Fruit fly (Drosophila melanogaster) whole organism, embryonic: Measurements from ENCODE around the gene CG46427.

Experiments used
- B-H1 ChIP-seq: fragments of 200-800 bp; sonication (Bioruptor generic); IDR thresholded peaks from 3 replicates; pipeline ENCODE4 v1.3.6; 2022; ENCODE audit warnings: missing biosample characterization, missing genetic modification characterization
- Bgb ChIP-seq: fragments of 200-800 bp; sonication (Bioruptor generic); IDR thresholded peaks from 2 replicates; pipeline ENCODE4 v1.3.6; 2022; ENCODE audit warnings: missing biosample characterization, missing genetic modification characterization; ENCODE audit not compliant: partially characterized antibody
- Bteb2 ChIP-seq: fragments of 200-800 bp; sonication (Bioruptor generic); optimal IDR thresholded peaks from 2 replicates; lab custom pipeline; 2016; ENCODE audit warnings: missing biosample characterization, missing genetic modification characterization
- CG10267 ChIP-seq: fragments of 200-800 bp; sonication (Bioruptor generic); optimal IDR thresholded peaks from 2 replicates; lab custom pipeline; 2018; ENCODE audit warnings: missing biosample characterization, mild to moderate bottlenecking, missing genetic modification characterization, moderate library complexity
- CG12391 ChIP-seq: fragments of 200-800 bp; sonication (Bioruptor generic); optimal IDR thresholded peaks from 3 replicates; lab custom pipeline; 2018; ENCODE audit warnings: missing biosample characterization, mild to moderate bottlenecking, missing genetic modification characterization, moderate library complexity
- CG12744 ChIP-seq: fragments of 200-800 bp; sonication (Bioruptor generic); optimal IDR thresholded peaks from 2 replicates; lab custom pipeline; 2016; ENCODE audit warnings: missing biosample characterization, missing genetic modification characterization
- CG12769 ChIP-seq: fragments of 200-800 bp; sonication (Bioruptor generic); optimal IDR thresholded peaks from 2 replicates; lab custom pipeline; 2019; ENCODE audit warnings: missing biosample characterization, mild to moderate bottlenecking, missing genetic modification characterization, moderate library complexity
- CG13624 ChIP-seq: fragments of 200-800 bp; sonication (Bioruptor generic); optimal IDR thresholded peaks from 2 replicates; lab custom pipeline; 2016; ENCODE audit warnings: missing biosample characterization, missing genetic modification characterization
- CG14965 ChIP-seq: fragments of 200-800 bp; sonication (Bioruptor generic); optimal IDR thresholded peaks from 2 replicates; lab custom pipeline; 2016; ENCODE audit warnings: missing biosample characterization, missing genetic modification characterization, borderline replicate concordance
- CG15696 ChIP-seq: fragments of 200-800 bp; sonication (Bioruptor generic); optimal IDR thresholded peaks from 2 replicates; lab custom pipeline; 2019; ENCODE audit warnings: missing biosample characterization, mild to moderate bottlenecking, missing genetic modification characterization, moderate library complexity
- CG17829 ChIP-seq: fragments of 200-800 bp; optimal IDR thresholded peaks from 2 replicates; lab custom pipeline; 2019; ENCODE audit warnings: missing biosample characterization, mild to moderate bottlenecking, missing genetic modification characterization, moderate library complexity
- CG2875 ChIP-seq: fragments of 200-800 bp; sonication (Bioruptor generic); optimal IDR thresholded peaks from 2 replicates; lab custom pipeline; 2017; ENCODE audit warnings: missing biosample characterization, mild to moderate bottlenecking, missing genetic modification characterization, missing genetic modification reagents
- CG30431 ChIP-seq: fragments of 200-800 bp; sonication (Bioruptor generic); optimal IDR thresholded peaks from 2 replicates; lab custom pipeline; 2017; ENCODE audit warnings: missing biosample characterization, missing genetic modification characterization
- CG31388 ChIP-seq: fragments of 200-800 bp; sonication (Bioruptor generic); optimal IDR thresholded peaks from 2 replicates; lab custom pipeline; 2016; ENCODE audit warnings: missing biosample characterization, missing genetic modification characterization
- CG33213 ChIP-seq: fragments of 200-800 bp; sonication (Bioruptor generic); optimal IDR thresholded peaks from 3 replicates; lab custom pipeline; 2016; ENCODE audit warnings: missing biosample characterization, missing genetic modification characterization
- CG4424 ChIP-seq: fragments of 200-800 bp; sonication (Bioruptor generic); optimal IDR thresholded peaks from 3 replicates; lab custom pipeline; 2016; ENCODE audit warnings: missing biosample characterization, missing genetic modification characterization
- CG6175 ChIP-seq: fragments of 200-800 bp; sonication (Bioruptor generic); IDR thresholded peaks from 3 replicates; pipeline ENCODE4 v1.3.6; 2022; ENCODE audit warnings: missing biosample characterization, missing genetic modification characterization
- CG6791 ChIP-seq: fragments of 200-800 bp; sonication (Bioruptor generic); IDR thresholded peaks from 3 replicates; pipeline ENCODE4 v1.3.6; 2022; ENCODE audit warnings: missing biosample characterization, missing genetic modification characterization; ENCODE audit not compliant: partially characterized antibody
- CG7745 ChIP-seq: fragments of 200-800 bp; sonication (Bioruptor generic); optimal IDR thresholded peaks from 2 replicates; lab custom pipeline; 2018; ENCODE audit warnings: missing biosample characterization, mild to moderate bottlenecking, missing genetic modification characterization, moderate library complexity
- CG8281 ChIP-seq: fragments of 200-800 bp; sonication (Bioruptor generic); optimal IDR thresholded peaks from 2 replicates; lab custom pipeline; 2018; ENCODE audit warnings: missing biosample characterization, mild to moderate bottlenecking, missing genetic modification characterization, moderate library complexity
- CG9609 ChIP-seq: fragments of 200-800 bp; sonication (Bioruptor generic); optimal IDR thresholded peaks from 3 replicates; lab custom pipeline; 2016; ENCODE audit warnings: missing biosample characterization, missing genetic modification characterization
- CHES-1-like ChIP-seq: fragments of 200-800 bp; sonication (Bioruptor generic); optimal IDR thresholded peaks from 2 replicates; lab custom pipeline; 2016; ENCODE audit warnings: missing biosample characterization, missing genetic modification characterization
- Deaf1 ChIP-seq: fragments of 200-800 bp; optimal IDR thresholded peaks from 3 replicates; lab custom pipeline; 2019; ENCODE audit warnings: missing biosample characterization, mild to moderate bottlenecking, missing genetic modification characterization, moderate library complexity
- Eip74EF ChIP-seq, 2 experiments: fragments of 200-800 bp in 1 of 2; fragments of >200 bp in 1 of 2; sonication (Bioruptor generic) in 1 of 2; optimal IDR thresholded peaks; 2 replicates each; lab custom pipeline; 2017 to 2019; ENCODE audit warnings: missing biosample characterization in 2 of 2, missing genetic modification characterization in 2 of 2, mild to moderate bottlenecking in 1 of 2, moderate library complexity in 1 of 2
- H2.0 ChIP-seq: fragments of 200-800 bp; sonication (Bioruptor generic); IDR thresholded peaks from 2 replicates; pipeline ENCODE4 v1.3.6; 2022; ENCODE audit warnings: missing biosample characterization, missing genetic modification characterization
- HHEX ChIP-seq: fragments of 200-800 bp; sonication (Bioruptor generic); optimal IDR thresholded peaks from 3 replicates; lab custom pipeline; 2017; ENCODE audit warnings: missing biosample characterization, mild to moderate bottlenecking, missing genetic modification characterization, missing genetic modification reagents
- HLH3B ChIP-seq: fragments of 200-800 bp; sonication (Bioruptor generic); IDR thresholded peaks from 2 replicates; pipeline ENCODE4 v1.3.6; 2022; ENCODE audit warnings: missing biosample characterization, missing genetic modification characterization
- Hmr ChIP-seq: fragments of 200-800 bp; sonication (Bioruptor generic); optimal IDR thresholded peaks from 3 replicates; lab custom pipeline; 2017; ENCODE audit warnings: mild to moderate bottlenecking, missing biosample characterization, missing genetic modification reagents, missing genetic modification characterization
- MBD-R2 ChIP-seq: fragments of 200-800 bp; sonication (Bioruptor generic); IDR thresholded peaks from 2 replicates; pipeline ENCODE4 v1.3.6; 2022; ENCODE audit warnings: missing biosample characterization, missing genetic modification characterization
- NfI ChIP-seq: fragments of 200-800 bp; sonication (Bioruptor generic); optimal IDR thresholded peaks from 3 replicates; lab custom pipeline; 2018; ENCODE audit warnings: missing biosample characterization, mild to moderate bottlenecking, missing genetic modification characterization, moderate library complexity
- Oaz ChIP-seq: fragments of 200-800 bp; sonication (Bioruptor generic); IDR thresholded peaks from 2 replicates; pipeline ENCODE4 v1.3.6; 2022; ENCODE audit warnings: missing biosample characterization, missing genetic modification characterization
- Spps ChIP-seq: fragments of 200-800 bp; sonication (Bioruptor generic); optimal IDR thresholded peaks from 2 replicates; lab custom pipeline; 2018; ENCODE audit warnings: missing biosample characterization, mild to moderate bottlenecking, missing genetic modification characterization
- Taf1 ChIP-seq: fragments of 200-800 bp; sonication (Bioruptor generic); IDR thresholded peaks from 2 replicates; pipeline ENCODE4 v1.3.6; 2022; ENCODE audit warnings: missing biosample characterization, missing genetic modification characterization
- Tbp ChIP-seq: fragments of >200 bp; optimal IDR thresholded peaks from 2 replicates; lab custom pipeline; 2018; ENCODE audit warnings: missing biosample characterization, missing genetic modification characterization
- Xbp1 ChIP-seq: fragments of 200-800 bp; sonication (Bioruptor generic); optimal IDR thresholded peaks from 3 replicates; lab custom pipeline; 2016; ENCODE audit warnings: missing biosample characterization, mild to moderate bottlenecking, missing genetic modification characterization
- corto ChIP-seq: fragments of 200-800 bp; sonication (Bioruptor generic); optimal IDR thresholded peaks from 2 replicates; lab custom pipeline; 2016; ENCODE audit warnings: missing biosample characterization, mild to moderate bottlenecking, missing genetic modification characterization, moderate library complexity
- dan ChIP-seq: fragments of 200-800 bp; sonication (Bioruptor generic); IDR thresholded peaks from 2 replicates; pipeline ENCODE4 v1.3.6; 2022; ENCODE audit warnings: missing biosample characterization, missing genetic modification characterization
- eve ChIP-seq, 2 experiments: fragments of >200 bp; optimal IDR thresholded peaks; 2 replicates each; lab custom pipeline; 2017; ENCODE audit warnings: missing biosample characterization in 2 of 2, missing genetic modification characterization in 2 of 2
- fd102C ChIP-seq: fragments of 200-800 bp; sonication (Bioruptor generic); optimal IDR thresholded peaks from 2 replicates; lab custom pipeline; 2018; ENCODE audit warnings: missing biosample characterization, mild to moderate bottlenecking, missing genetic modification characterization, moderate library complexity
- hbn ChIP-seq: fragments of 200-800 bp; sonication (Bioruptor generic); IDR thresholded peaks from 2 replicates; pipeline ENCODE4 v1.3.6; 2022; ENCODE audit warnings: missing biosample characterization, missing genetic modification characterization; ENCODE audit not compliant: partially characterized antibody
- jigr1 ChIP-seq: fragments of 200-800 bp; sonication (Bioruptor generic); IDR thresholded peaks from 3 replicates; pipeline ENCODE4 v1.3.6; 2022; ENCODE audit warnings: missing biosample characterization, missing genetic modification characterization
- lola ChIP-seq, 3 experiments: fragments of >200 bp in 2 of 3; fragments of 200-800 bp in 1 of 3; sonication (Bioruptor generic) in 1 of 3; optimal IDR thresholded peaks; 2 replicates each; lab custom pipeline; 2017 to 2019; ENCODE audit warnings: missing biosample characterization in 3 of 3, missing genetic modification characterization in 3 of 3, mild to moderate bottlenecking in 1 of 3, moderate library complexity in 1 of 3
- nerfin-1 ChIP-seq: fragments of 200-800 bp; sonication (Bioruptor generic); optimal IDR thresholded peaks from 3 replicates; lab custom pipeline; 2019; ENCODE audit warnings: missing biosample characterization, mild to moderate bottlenecking, missing genetic modification characterization, moderate library complexity
- pum ChIP-seq: fragments of 200-800 bp; sonication (Bioruptor generic); optimal IDR thresholded peaks from 2 replicates; lab custom pipeline; 2016; ENCODE audit warnings: missing biosample characterization, missing genetic modification characterization
- ranshi ChIP-seq: fragments of 200-800 bp; sonication (Bioruptor generic); IDR thresholded peaks from 2 replicates; pipeline ENCODE4 v1.3.6; 2022; ENCODE audit warnings: missing biosample characterization, missing genetic modification characterization
- sc ChIP-seq, 3 experiments: fragments of >200 bp in 2 of 3; fragments of 200-800 bp in 1 of 3; sonication (Bioruptor generic) in 1 of 3; optimal IDR thresholded peaks; 2 replicates in 2 of 3; 3 replicates in 1 of 3; lab custom pipeline; 2017; ENCODE audit warnings: mild to moderate bottlenecking in 1 of 3, missing biosample characterization in 1 of 3, missing genetic modification characterization in 1 of 3, missing genetic modification reagents in 1 of 3
- slp2 ChIP-seq: fragments of 200-800 bp; sonication (Bioruptor generic); optimal IDR thresholded peaks from 2 replicates; lab custom pipeline; 2016; ENCODE audit warnings: missing biosample characterization, missing genetic modification characterization
- wek ChIP-seq: fragments of 200-800 bp; sonication (Bioruptor generic); optimal IDR thresholded peaks from 3 replicates; lab custom pipeline; 2018; ENCODE audit warnings: missing biosample characterization, mild to moderate bottlenecking, missing genetic modification characterization, moderate library complexity
- zen ChIP-seq: fragments of 200-800 bp; sonication (Bioruptor generic); optimal IDR thresholded peaks from 3 replicates; lab custom pipeline; 2018; ENCODE audit warnings: missing biosample characterization, mild to moderate bottlenecking, missing genetic modification characterization, moderate library complexity

Gene CG46427

dm6 chr3R:12448889-12449314 is 10.0 kb upstream of the CG46427 start, which contains the start of gene CG18549 (continued):
- peak; percentile 100 for TF ChIP-seq Hmr
- TF ChIP-seq CG4424 (GFP tag; lab: Kevin White, UChicago), result peak; percentile 100
- peak; percentile 82 for TF ChIP-seq Bgb (GFP tag; lab: Robert Waterston, UW)
- TF ChIP-seq CG2875 (GFP tag; lab: Kevin White, UChicago), result peak; percentile 100
- TF ChIP-seq wek (GFP tag; lab: Kevin White, UChicago), result peak; percentile 98
- TF ChIP-seq Tbp, result peak; percentile 35
- TF ChIP-seq CG7745 (tag; lab: Kevin White, UChicago), result peak; percentile 98
- peak; percentile 100 for TF ChIP-seq CG10267 (tag; lab: Kevin White, UChicago)
- TF ChIP-seq CG12769 (tag; lab: Kevin White, UChicago), result peak; percentile 99
- TF ChIP-seq CG14965 (GFP tag; lab: Kevin White, UChicago), result peak; percentile 92
- peak; percentile 81 for TF ChIP-seq CG6791 (GFP tag; lab: Robert Waterston, UW)
- peak; percentile 100 for TF ChIP-seq CG12391 (tag; lab: Kevin White, UChicago)
- TF ChIP-seq Taf1 (GFP tag; lab: Robert Waterston, UW), result peak; percentile 98
- TF ChIP-seq dan (GFP tag; lab: Robert Waterston, UW), result peak; percentile 97
- TF ChIP-seq corto (GFP tag; lab: Kevin White, UChicago), result peak; percentile 100
- peak; percentile 99 for TF ChIP-seq CG31388 (GFP tag; lab: Kevin White, UChicago)
- peak; percentile 100 for TF ChIP-seq HHEX (GFP tag; lab: Kevin White, UChicago)
- TF ChIP-seq CG15696 (tag; lab: Kevin White, UChicago), result peak; percentile 99
- peak; percentile 100 for TF ChIP-seq Xbp1 (GFP tag; lab: Kevin White, UChicago)
- TF ChIP-seq Spps (tag; lab: Kevin White, UChicago), result peak; percentile 100
- TF ChIP-seq H2.0 (GFP tag; lab: Robert Waterston, UW), result peak; percentile 100
- peak; percentile 99 for TF ChIP-seq CG9609 (GFP tag; lab: Kevin White, UChicago)
- TF ChIP-seq sc (optimal IDR thresholded peaks at IDR 0.05; lab: Kevin White, UChicago), result no peak
- TF ChIP-seq sc (GFP tag; optimal IDR thresholded peaks at IDR 0.05; lab: Kevin White, UChicago), result peak; percentile 100
- TF ChIP-seq fd102C (GFP tag; lab: Kevin White, UChicago), result peak; percentile 92
- TF ChIP-seq eve (GFP tag; optimal IDR thresholded peaks at IDR 0.05; lab: Kevin White, UChicago), result no peak
- TF ChIP-seq CG17829 (tag; lab: Kevin White, UChicago), result peak; percentile 100
- TF ChIP-seq jigr1 (GFP tag; lab: Robert Waterston, UW), result peak; percentile 99
- peak in 1 of 3 experiments; percentile 100 for TF ChIP-seq lola (GFP tag; optimal IDR thresholded peaks at IDR 0.05; lab: Kevin White, UChicago)
- peak; percentile 100 for TF ChIP-seq Oaz (GFP tag; lab: Robert Waterston, UW)
- peak in 1 of 2 experiments; percentile 100 for TF ChIP-seq Eip74EF (GFP tag; optimal IDR thresholded peaks at IDR 0.05; lab: Kevin White, UChicago)
- TF ChIP-seq Bteb2 (GFP tag; lab: Kevin White, UChicago), result peak; percentile 99
- peak; percentile 100 for TF ChIP-seq zen (tag; lab: Kevin White, UChicago)
- TF ChIP-seq pum (GFP tag; lab: Kevin White, UChicago), result peak; percentile 99
- peak; percentile 99 for TF ChIP-seq slp2 (GFP tag; lab: Kevin White, UChicago)
- peak; percentile 100 for TF ChIP-seq HLH3B
- TF ChIP-seq CG33213 (GFP tag; lab: Kevin White, UChicago), result peak; percentile 99
- TF ChIP-seq MBD-R2 (GFP tag; lab: Robert Waterston, UW), result peak; percentile 100
- TF ChIP-seq B-H1, result peak; percentile 100
- peak; percentile 100 for TF ChIP-seq ranshi (GFP tag; lab: Robert Waterston, UW)
- peak; percentile 99 for TF ChIP-seq CG30431
- TF ChIP-seq CG8281 (tag; lab: Kevin White, UChicago), result peak; percentile 97
- TF ChIP-seq NfI, result peak; percentile 100
- TF ChIP-seq hbn, result peak; percentile 86
- peak; percentile 93 for TF ChIP-seq Deaf1
- peak; percentile 100 for TF ChIP-seq nerfin-1 (tag; lab: Kevin White, UChicago)
- peak; percentile 100 for TF ChIP-seq CG13624 (GFP tag; lab: Kevin White, UChicago)
- TF ChIP-seq CG12744, result peak; percentile 99
- peak; percentile 99 for TF ChIP-seq CHES-1-like (GFP tag; lab: Kevin White, UChicago)
- peak; percentile 99 for TF ChIP-seq CG6175
